Worm (Caenorhabditis elegans): Measurements from ENCODE around the gene K01A2.6.

DNA sequence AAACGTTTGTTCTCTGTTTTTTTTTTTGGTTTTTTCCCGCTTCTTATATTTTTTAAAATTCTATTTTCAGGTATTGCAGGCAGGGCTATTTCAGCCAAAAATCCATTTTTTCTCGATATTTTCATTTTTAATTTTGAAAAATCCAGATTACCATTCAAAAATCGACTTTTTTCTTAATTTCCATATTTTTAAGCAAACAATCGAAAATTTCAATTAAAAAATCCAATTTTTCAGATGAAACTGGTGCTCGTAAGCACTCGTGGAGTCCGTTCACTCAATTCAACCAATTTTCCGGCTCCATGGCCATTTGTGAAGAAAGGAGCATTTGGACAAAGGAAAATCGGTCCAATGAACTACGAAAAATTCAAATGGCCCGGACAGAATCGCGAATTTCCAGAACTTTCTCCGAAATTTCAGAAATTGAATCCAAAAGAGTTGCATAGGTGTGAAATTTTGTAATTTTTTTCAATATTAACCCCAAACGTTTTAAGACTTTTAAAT lies 11.0 kb upstream of the K01A2.6 start, which contains the start of gene mrpl-41:
- TF ChIP-seq flt-1 (GFP tag; IDR thresholded peaks at IDR 0.05) (no peak), klf-2 (GFP tag; conservative IDR thresholded peaks at IDR 0.05) (no peak), med-1 (GFP tag; optimal IDR thresholded peaks at IDR 0.05; ENCODE audit: insufficient read depth) (no peak), ref-1 (GFP tag; conservative IDR thresholded peaks at IDR 0.05) (no peak), ztf-29 (GFP tag; IDR thresholded peaks at IDR 0.05) (no peak), cog-1 (tag; optimal IDR thresholded peaks at IDR 0.05) (no peak), ztf-23 (GFP tag; IDR thresholded peaks at IDR 0.05) (no peak)

All from whole organism, midembryonic.